Worm (Caenorhabditis elegans) whole organism, early embryonic: ENCODE data around the gene R09F10.8.

Source experiments
- B0310.2 ChIP-seq: sonication (generic microtip); optimal IDR thresholded peaks from 2 replicates; lab custom pipeline; 2016; ENCODE audit warnings: mild to moderate bottlenecking, missing genetic modification characterization, missing compliant biosample characterization
- F13C5.2 ChIP-seq: sonication (generic microtip); optimal IDR thresholded peaks from 2 replicates; lab custom pipeline; 2017; ENCODE audit warnings: mild to moderate bottlenecking, missing genetic modification characterization, inconsistent platforms, missing compliant biosample characterization
- aly-1 ChIP-seq: sonication (generic microtip); optimal IDR thresholded peaks from 2 replicates; lab custom pipeline; 2016; ENCODE audit warnings: missing genetic modification characterization, missing compliant biosample characterization
- ama-1 ChIP-seq: fragments of 150-350 bp; optimal IDR thresholded peaks from 2 replicates; lab custom pipeline; 2014
- ceh-13 ChIP-seq: fragments of 200-800 bp; sonication (Bioruptor generic); optimal IDR thresholded peaks from 2 replicates; lab custom pipeline; 2018; ENCODE audit warnings: mild to moderate bottlenecking, missing genetic modification characterization, missing compliant biosample characterization
- ceh-36 ChIP-seq: sonication (generic microtip); optimal IDR thresholded peaks from 2 replicates; lab custom pipeline; 2016; ENCODE audit warnings: missing genetic modification characterization, inconsistent platforms, missing compliant biosample characterization
- ets-7 ChIP-seq: sonication (generic microtip); optimal IDR thresholded peaks from 2 replicates; lab custom pipeline; 2016; ENCODE audit warnings: missing genotype, missing genetic modification characterization, missing compliant biosample characterization
- flt-1 ChIP-seq: fragments of 200-800 bp; sonication (Bioruptor generic); IDR thresholded peaks from 2 replicates; pipeline ENCODE4 v1.3.6; 2022; ENCODE audit warnings: missing genetic modification characterization, missing compliant biosample characterization
- hmbx-1 ChIP-seq: sonication (generic microtip); optimal IDR thresholded peaks from 2 replicates; lab custom pipeline; 2016; ENCODE audit warnings: mild to moderate bottlenecking, missing genetic modification characterization, missing compliant biosample characterization
- hmg-4 ChIP-seq: fragments of 200-800 bp; sonication (Bioruptor generic); optimal IDR thresholded peaks from 2 replicates; lab custom pipeline; 2018; ENCODE audit warnings: mild to moderate bottlenecking, missing genetic modification characterization, missing compliant biosample characterization
- hnd-1 ChIP-seq: sonication (generic microtip); optimal IDR thresholded peaks from 2 replicates; lab custom pipeline; 2016; ENCODE audit warnings: missing genetic modification characterization, missing compliant biosample characterization
- pes-1 ChIP-seq: fragments of 200-800 bp; sonication (Bioruptor generic); IDR thresholded peaks from 2 replicates; pipeline ENCODE4 v1.3.6; 2022; ENCODE audit warnings: missing genetic modification reagents, missing genetic modification characterization, missing compliant biosample characterization
- scrt-1 ChIP-seq: fragments of 200-800 bp; sonication (Bioruptor generic); IDR thresholded peaks from 2 replicates; pipeline ENCODE4 v1.3.6; 2022; ENCODE audit warnings: missing genetic modification characterization, missing compliant biosample characterization
- sea-1 ChIP-seq: fragments of 200-800 bp; sonication (Bioruptor generic); conservative IDR thresholded peaks from 2 replicates; pipeline ENCODE4 v1.3.6; 2022; ENCODE audit warnings: missing genetic modification characterization, missing compliant biosample characterization
- tbx-11 ChIP-seq: fragments of 200-800 bp; sonication (Bioruptor generic); IDR thresholded peaks from 2 replicates; pipeline ENCODE4 v1.3.6; 2022; ENCODE audit warnings: missing genetic modification characterization, missing compliant biosample characterization
- tbx-37 ChIP-seq: fragments of 200-800 bp; sonication (Bioruptor generic); conservative IDR thresholded peaks from 2 replicates; pipeline ENCODE4 v1.3.6; 2022; ENCODE audit warnings: missing genetic modification reagents, missing genetic modification characterization, missing compliant biosample characterization
- tra-4 ChIP-seq: sonication (generic microtip); optimal IDR thresholded peaks from 2 replicates; lab custom pipeline; 2017; ENCODE audit warnings: missing genetic modification characterization, missing compliant biosample characterization

R09F10.8 gene

DNA sequence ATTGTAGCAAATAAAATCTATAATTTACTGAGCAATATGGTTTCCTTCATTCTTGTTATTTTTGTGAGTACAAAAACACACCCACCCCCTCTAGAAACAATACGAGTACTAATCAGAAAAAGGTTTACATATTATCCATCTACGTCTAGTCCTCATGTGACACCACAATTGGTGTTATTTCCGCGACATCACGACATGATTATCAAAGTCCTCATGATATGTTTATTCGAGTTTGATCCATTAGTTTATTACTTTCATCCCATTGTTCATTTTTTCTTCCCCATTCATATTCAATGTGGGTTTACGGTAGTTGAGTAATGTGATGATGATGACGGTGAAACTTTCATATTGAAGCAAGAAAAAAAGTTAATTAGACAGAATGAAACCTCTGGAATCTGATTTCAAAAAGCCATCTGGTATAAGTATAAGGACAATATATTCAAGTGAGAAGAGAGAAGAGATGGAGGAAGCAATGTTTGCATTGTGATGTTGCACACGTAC, 28.1 kb upstream of the R09F10.8 start:
- TF ChIP-seq ama-1 (lab: Kevin White, UChicago) (no peak), ets-7 (no peak), sea-1 (GFP tag; lab: Robert Waterston, UW) (no peak), ceh-36 (tag; lab: Kevin White, UChicago) (no peak), tbx-11 (GFP tag; lab: Robert Waterston, UW) (no peak), ceh-13 (no peak), F13C5.2 (tag; lab: Kevin White, UChicago) (no peak), hmg-4 (no peak), B0310.2 (tag; lab: Kevin White, UChicago) (no peak), tra-4 (tag; lab: Kevin White, UChicago) (no peak), hmbx-1 (tag; lab: Kevin White, UChicago) (no peak), tbx-37 (GFP tag; lab: Robert Waterston, UW) (no peak), aly-1 (tag; lab: Kevin White, UChicago) (no peak), scrt-1 (no peak), pes-1 (GFP tag; lab: Robert Waterston, UW) (no peak), hnd-1 (tag; lab: Kevin White, UChicago) (no peak), flt-1 (no peak)

DNA sequence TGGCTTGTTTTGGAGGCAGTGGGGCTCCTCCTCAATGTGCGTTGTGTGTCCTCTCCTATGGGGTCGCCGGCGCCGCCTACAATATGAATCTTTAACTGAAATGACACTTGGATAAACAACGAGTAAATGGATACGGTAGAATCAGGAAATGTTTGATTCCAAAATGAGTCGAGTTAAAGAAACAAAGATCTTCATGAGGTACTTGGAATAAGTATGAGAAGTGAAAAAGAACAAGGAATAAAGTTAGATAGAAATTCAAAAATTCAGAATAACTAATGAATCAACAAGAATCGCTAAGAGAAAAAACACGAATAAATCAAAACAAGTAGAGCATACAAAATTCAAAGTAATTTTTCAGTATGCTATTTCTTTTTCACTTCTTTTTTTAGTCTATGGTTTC, 24.7 kb upstream of the R09F10.8 start, which contains the start of gene npr-28:
npr-28 (minus strand) TSS at position 101 of the 400 bp plus-strand sequence.
- TF ChIP-seq tbx-37 (GFP tag; lab: Robert Waterston, UW) (no peak), ets-7 (no peak), hmg-4 (no peak), hmbx-1 (tag; lab: Kevin White, UChicago) (no peak), B0310.2 (tag; lab: Kevin White, UChicago) (no peak), sea-1 (GFP tag; lab: Robert Waterston, UW) (no peak), ceh-36 (tag; lab: Kevin White, UChicago) (no peak), aly-1 (tag; lab: Kevin White, UChicago) (no peak), ama-1 (lab: Kevin White, UChicago) (no peak), tbx-11 (GFP tag; lab: Robert Waterston, UW) (no peak), pes-1 (GFP tag; lab: Robert Waterston, UW) (no peak), hnd-1 (tag; lab: Kevin White, UChicago) (no peak), ceh-13 (no peak), tra-4 (tag; lab: Kevin White, UChicago) (no peak), flt-1 (no peak), F13C5.2 (tag; lab: Kevin White, UChicago) (no peak), scrt-1 (no peak)

DNA sequence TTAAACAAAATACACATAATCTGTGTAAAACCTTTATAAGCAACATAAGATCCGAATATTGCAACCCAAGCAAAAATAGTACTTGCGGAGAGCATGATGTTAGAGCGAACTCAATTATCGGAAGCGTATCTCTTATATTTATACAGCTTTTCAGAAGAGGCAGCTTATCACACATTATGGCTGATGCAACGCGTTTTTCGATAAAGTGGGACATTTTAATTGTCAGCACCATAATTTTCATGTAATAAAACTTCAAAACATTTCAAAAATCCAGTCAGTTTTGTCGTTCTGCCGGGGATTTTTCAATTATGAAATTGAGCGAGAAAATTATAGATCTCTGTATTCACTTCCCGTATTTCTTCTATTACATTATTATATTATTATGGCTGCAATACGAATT, 20.0 kb upstream of the R09F10.8 start, which contains the start of gene drd-5:
drd-5 (minus strand) TSS at position 101 of the 400 bp plus-strand sequence.
- TF ChIP-seq tbx-11 (GFP tag; lab: Robert Waterston, UW), result no peak
- no peak for TF ChIP-seq hmbx-1 (tag; lab: Kevin White, UChicago)
- no peak for TF ChIP-seq pes-1 (GFP tag; lab: Robert Waterston, UW)
- no peak for TF ChIP-seq B0310.2 (tag; lab: Kevin White, UChicago)
- no peak for TF ChIP-seq ama-1 (lab: Kevin White, UChicago)
- TF ChIP-seq ceh-13, result no peak
- no peak for TF ChIP-seq scrt-1
- TF ChIP-seq hmg-4, result no peak
- TF ChIP-seq hnd-1 (tag; lab: Kevin White, UChicago), result no peak
- no peak for TF ChIP-seq sea-1 (GFP tag; lab: Robert Waterston, UW)
- TF ChIP-seq tra-4 (tag; lab: Kevin White, UChicago), result no peak
- TF ChIP-seq tbx-37 (GFP tag; lab: Robert Waterston, UW), result no peak
- no peak for TF ChIP-seq ets-7
- TF ChIP-seq flt-1, result no peak
- TF ChIP-seq aly-1 (tag; lab: Kevin White, UChicago), result no peak
- no peak for TF ChIP-seq ceh-36 (tag; lab: Kevin White, UChicago)
- no peak for TF ChIP-seq F13C5.2 (tag; lab: Kevin White, UChicago)

DNA sequence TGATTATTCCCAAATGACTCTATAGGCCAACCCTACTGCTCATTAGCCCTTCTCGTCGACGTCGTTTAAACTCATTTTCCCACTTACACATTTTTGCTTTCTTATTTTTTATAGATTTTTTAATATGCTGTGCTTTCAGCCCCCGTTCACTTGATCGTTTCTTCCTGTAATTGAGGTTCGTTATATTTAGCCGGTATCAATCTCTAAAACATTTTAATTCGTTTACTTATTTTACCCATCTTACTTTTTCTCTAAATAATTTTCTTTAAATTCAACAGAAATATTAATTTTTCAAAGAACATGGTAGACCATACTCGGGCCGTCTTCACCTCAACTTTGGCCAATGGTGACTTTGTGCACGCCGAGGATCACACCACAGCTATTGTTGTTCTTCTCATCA, 15.4 kb upstream of the R09F10.8 start, which contains the start of gene F55E10.1:
F55E10.1 (plus strand) TSS at position 301 of the 400 bp plus-strand sequence.
- TF ChIP-seq B0310.2 (tag; lab: Kevin White, UChicago), result no peak
- no peak for TF ChIP-seq tbx-37 (GFP tag; lab: Robert Waterston, UW)
- TF ChIP-seq tbx-11 (GFP tag; lab: Robert Waterston, UW), result no peak
- TF ChIP-seq pes-1 (GFP tag; lab: Robert Waterston, UW), result no peak
- TF ChIP-seq ceh-13, result no peak

DNA sequence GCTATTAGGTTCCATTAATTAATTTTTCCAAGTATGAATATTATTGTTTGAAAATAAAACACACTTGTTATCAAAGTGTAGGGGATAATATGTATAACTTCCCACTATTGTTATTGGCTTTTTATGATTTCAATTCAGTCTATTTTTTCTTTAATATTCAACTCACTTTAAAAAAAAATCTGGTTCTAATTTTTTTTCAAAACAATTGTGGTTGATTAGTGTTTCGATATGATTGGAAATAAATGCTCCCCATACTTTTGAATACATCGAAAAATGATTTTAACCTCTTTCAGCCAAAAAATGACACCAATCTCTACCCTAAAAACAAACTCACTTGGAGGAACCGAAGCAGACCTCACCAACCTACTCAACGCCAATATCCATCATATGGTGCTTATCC, 14.1 kb upstream of the R09F10.8 start, which contains the start of gene F55E10.2:
F55E10.2 (plus strand) TSS at position 301 of the 400 bp plus-strand sequence.
- TF ChIP-seq hnd-1 (tag; lab: Kevin White, UChicago), result no peak
- no peak for TF ChIP-seq hmg-4

DNA sequence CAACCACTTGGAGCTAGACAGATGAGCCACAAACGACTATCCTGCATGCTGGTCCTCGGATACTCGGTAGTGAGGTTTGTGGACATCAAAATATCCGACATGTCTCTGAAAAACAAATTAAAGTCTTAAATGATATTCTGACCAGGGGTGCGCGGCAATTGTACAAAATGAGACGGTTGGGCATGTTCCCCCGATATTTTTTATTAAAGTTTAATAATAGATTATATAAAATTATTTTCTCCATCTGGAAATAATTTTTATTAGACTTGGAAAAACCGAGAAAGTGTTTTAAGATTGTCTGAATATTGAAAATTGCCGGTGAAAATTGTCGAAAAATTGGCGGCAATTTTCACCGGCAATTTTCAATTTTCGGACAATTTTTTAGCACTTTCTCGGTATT, 1.5 kb upstream of the R09F10.8 start, which contains the start of gene F55E10.4:
F55E10.4 (minus strand) TSS at position 101 of the 400 bp plus-strand sequence.
- no peak for TF ChIP-seq sea-1 (GFP tag; lab: Robert Waterston, UW)
- TF ChIP-seq aly-1 (tag; lab: Kevin White, UChicago), result no peak
- TF ChIP-seq ama-1 (lab: Kevin White, UChicago), result no peak
- TF ChIP-seq ceh-36 (tag; lab: Kevin White, UChicago), result no peak

DNA sequence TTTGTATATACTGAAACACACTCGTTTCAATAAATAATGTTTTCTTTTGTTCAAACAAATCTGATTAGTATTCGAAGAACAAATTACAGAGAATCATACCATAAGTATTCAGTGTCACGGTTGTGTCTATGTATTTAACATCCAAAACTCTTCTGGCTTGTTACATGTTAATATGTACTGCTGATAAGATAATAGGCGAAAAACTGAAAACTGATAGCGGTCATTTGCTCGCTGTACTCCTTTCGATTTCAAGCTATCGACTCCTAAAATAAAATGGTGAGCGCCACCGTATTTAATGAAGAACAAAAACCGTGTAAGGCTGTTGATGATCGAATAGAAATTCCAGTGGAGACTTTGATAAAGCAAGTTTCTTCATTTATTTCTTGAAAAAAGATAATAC, 2.9 kb downstream of the R09F10.8 start, which contains the start of gene R09F10.1:
R09F10.1 (plus strand) TSS at position 222 of the 400 bp plus-strand sequence.
- no peak for TF ChIP-seq tra-4 (tag; lab: Kevin White, UChicago)
- no peak for TF ChIP-seq ama-1 (lab: Kevin White, UChicago)
- no peak for TF ChIP-seq hmg-4
- TF ChIP-seq hmbx-1 (tag; lab: Kevin White, UChicago), result no peak
- TF ChIP-seq tbx-37 (GFP tag; lab: Robert Waterston, UW), result no peak
- TF ChIP-seq tbx-11 (GFP tag; lab: Robert Waterston, UW), result no peak
- no peak for TF ChIP-seq pes-1 (GFP tag; lab: Robert Waterston, UW)
- no peak for TF ChIP-seq scrt-1
- no peak for TF ChIP-seq B0310.2 (tag; lab: Kevin White, UChicago)
- TF ChIP-seq hnd-1 (tag; lab: Kevin White, UChicago), result no peak
- TF ChIP-seq ceh-36 (tag; lab: Kevin White, UChicago), result no peak
- TF ChIP-seq flt-1, result no peak
